Worm (Caenorhabditis elegans) whole organism, L2 larva: ENCODE results near the gene C29G2.6.

Source experiments
- C34F6.9 ChIP-seq: fragments of 150-350 bp; optimal IDR thresholded peaks from 2 replicates; lab custom pipeline; 2014; ENCODE audit warnings: missing biosample characterization, missing genetic modification characterization
- ama-1 ChIP-seq: fragments of 150-350 bp; optimal IDR thresholded peaks from 2 replicates; lab custom pipeline; 2018; ENCODE audit warnings: inconsistent platforms
- egl-27 ChIP-seq: sonication (generic microtip); optimal IDR thresholded peaks from 3 replicates; lab custom pipeline; 2017; ENCODE audit warnings: missing biosample characterization, missing genetic modification reagents, missing genetic modification characterization
- fos-1 ChIP-seq: fragments of 150-350 bp; optimal IDR thresholded peaks from 2 replicates; lab custom pipeline; 2014; ENCODE audit warnings: missing biosample characterization, missing genetic modification characterization
- gmeb-1 ChIP-seq: fragments of 150-350 bp; optimal IDR thresholded peaks from 2 replicates; lab custom pipeline; 2014; ENCODE audit warnings: missing biosample characterization, missing genetic modification characterization
- lin-39 ChIP-seq: fragments of 150-350 bp; optimal IDR thresholded peaks from 2 replicates; lab custom pipeline; 2014; ENCODE audit warnings: missing biosample characterization, missing genetic modification reagents, missing genetic modification characterization
- lsy-2 ChIP-seq, 2 experiments: fragments of 150-350 bp in 1 of 2; sonication (generic microtip) in 1 of 2; optimal IDR thresholded peaks; 2 replicates each; lab custom pipeline; 2014 to 2017; ENCODE audit warnings: missing biosample characterization in 2 of 2, missing genetic modification characterization in 2 of 2
- nhr-77 ChIP-seq: fragments of 150-350 bp; optimal IDR thresholded peaks from 2 replicates; lab custom pipeline; 2014; ENCODE audit warnings: missing biosample characterization, missing genetic modification characterization
- sma-9 ChIP-seq, 2 experiments: fragments of 150-350 bp in 1 of 2; sonication (generic microtip) in 1 of 2; optimal IDR thresholded peaks; 2 replicates each; lab custom pipeline; 2014 to 2016; ENCODE audit warnings: missing genetic modification characterization in 2 of 2, mild to moderate bottlenecking in 1 of 2, missing biosample characterization in 1 of 2, missing compliant biosample characterization in 1 of 2, missing genetic modification reagents in 1 of 2, moderate library complexity in 1 of 2
- snpc-4 ChIP-seq: fragments of 150-350 bp; optimal IDR thresholded peaks from 2 replicates; lab custom pipeline; 2014; ENCODE audit warnings: missing biosample characterization, missing genetic modification characterization
- unc-55 ChIP-seq: fragments of 150-350 bp; sonication (generic microtip); optimal IDR thresholded peaks from 3 replicates; lab custom pipeline; 2014; ENCODE audit warnings: missing biosample characterization, missing genetic modification reagents, missing genetic modification characterization
- unc-62 ChIP-seq: fragments of 150-350 bp; optimal IDR thresholded peaks from 2 replicates; lab custom pipeline; 2014; ENCODE audit warnings: missing biosample characterization, missing genetic modification reagents, missing genetic modification characterization

ce11 chrV:2573881-2574280 is 11.8 kb downstream of the C29G2.6 start, which contains the start of gene nhr-290:
- TF ChIP-seq unc-62: no peak
- no peak for TF ChIP-seq sma-9 (GFP tag; optimal IDR thresholded peaks at IDR 0.05; lab: Kevin White, UChicago)
- no peak for TF ChIP-seq sma-9 (tag; optimal IDR thresholded peaks at IDR 0.05; lab: Kevin White, UChicago)
- no peak for TF ChIP-seq snpc-4 (tag; lab: Kevin White, UChicago)
- TF ChIP-seq C34F6.9 (tag; lab: Kevin White, UChicago): no peak
- no peak for TF ChIP-seq unc-55 (GFP tag; lab: Kevin White, UChicago)
- TF ChIP-seq nhr-77 (tag; lab: Kevin White, UChicago): no peak
- no peak for TF ChIP-seq ama-1
- TF ChIP-seq gmeb-1: no peak
- no peak for TF ChIP-seq lin-39
- no peak for TF ChIP-seq egl-27 (tag; lab: Kevin White, UChicago)
- TF ChIP-seq fos-1 (tag; lab: Kevin White, UChicago): no peak
- no peak for TF ChIP-seq lsy-2 (tag; optimal IDR thresholded peaks at IDR 0.05; lab: Kevin White, UChicago)
